Worm (Caenorhabditis elegans) whole organism, dauer: Measurements from ENCODE around the gene C05G5.7.

ENCODE experiments used
- unc-62 ChIP-seq: sonication (generic microtip); optimal IDR thresholded peaks from 2 replicates; lab custom pipeline; 2017; ENCODE audit warnings: missing biosample characterization, missing genetic modification reagents, missing genetic modification characterization

C05G5.7 gene

ce11 chrX:14767813-14768212 lies 24.2 kb upstream of the C05G5.7 start:
- no peak for TF ChIP-seq unc-62 (GFP tag; lab: Kevin White, UChicago)

ce11 chrX:14761021-14761420 lies 17.4 kb upstream of the C05G5.7 start, which contains the start of gene C05G5.5:
C05G5.5 (minus strand) TSS chrX:14761121.
- no peak for TF ChIP-seq unc-62 (GFP tag; lab: Kevin White, UChicago)

DNA sequence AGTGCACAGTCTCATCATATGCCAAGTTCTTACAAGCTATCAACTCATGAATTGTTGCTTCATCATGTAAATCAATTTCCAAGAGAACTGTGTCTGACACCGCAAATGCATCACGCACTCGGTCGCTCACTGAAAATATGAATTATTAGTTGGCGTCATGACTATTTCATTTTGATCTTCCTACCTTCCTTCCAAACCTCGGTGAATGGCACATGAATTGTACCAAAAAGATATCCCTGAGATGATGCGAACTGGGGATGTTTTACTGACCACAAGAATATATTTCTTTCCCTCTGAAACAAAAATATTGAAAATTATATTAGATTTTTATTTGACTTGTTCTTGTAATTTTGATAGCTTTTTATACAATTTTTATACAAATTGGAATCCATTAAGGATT lies 16.6 kb upstream of the C05G5.7 start:
- TF ChIP-seq unc-62 (GFP tag; lab: Kevin White, UChicago) = no peak

- no peak for TF ChIP-seq unc-62 (GFP tag; lab: Kevin White, UChicago)
Measured at ce11 chrX:14759549-14759948, 16.0 kb upstream of the C05G5.7 start.

DNA sequence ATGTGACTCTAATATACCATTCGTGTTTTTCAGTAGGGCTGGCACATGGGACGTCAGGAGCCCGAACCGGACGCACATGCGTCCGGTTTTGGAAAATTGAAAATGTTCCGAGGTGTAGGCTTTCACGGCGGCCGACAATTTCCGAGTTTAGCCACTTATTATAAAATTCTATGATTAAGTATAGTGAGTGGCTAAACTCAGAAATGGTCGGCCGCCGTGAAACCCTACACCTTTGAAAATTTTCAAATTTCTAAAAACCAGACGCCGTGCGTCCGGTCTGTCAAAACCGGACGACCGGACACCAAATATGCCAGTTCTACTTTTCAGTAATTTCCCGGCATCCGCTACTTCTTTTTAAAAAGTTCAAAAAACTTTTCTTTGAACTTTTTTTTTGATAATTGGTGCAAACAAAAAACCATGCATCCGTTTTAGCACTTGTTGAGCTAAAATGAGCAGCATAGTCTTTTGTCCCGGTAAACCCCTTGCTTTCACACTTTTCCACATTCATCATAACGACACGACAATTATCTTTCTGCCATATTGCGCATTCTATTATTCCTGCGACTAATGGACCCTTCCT lies 14.2 kb upstream of the C05G5.7 start:
- no peak for TF ChIP-seq unc-62 (GFP tag; lab: Kevin White, UChicago)

DNA sequence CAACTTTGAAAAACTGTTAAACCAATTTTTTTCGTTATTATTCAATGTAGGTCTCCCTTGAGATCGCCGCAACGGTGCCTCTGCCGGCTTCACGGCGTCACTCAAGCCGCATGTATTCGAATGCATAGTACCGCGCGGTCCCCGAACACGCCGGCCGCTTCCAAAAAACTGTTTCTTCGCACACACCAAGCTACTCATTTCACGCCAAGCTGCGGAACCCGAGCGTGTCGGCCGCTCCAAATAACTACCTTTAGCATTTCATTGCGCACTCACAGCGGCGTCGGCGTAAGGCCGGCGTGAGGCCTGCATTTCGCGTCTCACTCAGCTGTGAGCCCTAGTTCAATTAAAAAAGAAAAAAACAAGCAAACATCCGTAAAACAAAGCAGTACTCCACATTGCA lies 13.0 kb upstream of the C05G5.7 start:
- no peak for TF ChIP-seq unc-62 (GFP tag; lab: Kevin White, UChicago)

ce11 chrX:14755847-14756246 lies 12.3 kb upstream of the C05G5.7 start:
- no peak for TF ChIP-seq unc-62 (GFP tag; lab: Kevin White, UChicago)

ce11 chrX:14753514-14754076 lies 10.0 kb upstream of the C05G5.7 start, which contains the start of gene sucl-1:
sucl-1 (plus strand) TSS chrX:14754026.
- TF ChIP-seq unc-62 (GFP tag; lab: Kevin White, UChicago) = no peak

DNA sequence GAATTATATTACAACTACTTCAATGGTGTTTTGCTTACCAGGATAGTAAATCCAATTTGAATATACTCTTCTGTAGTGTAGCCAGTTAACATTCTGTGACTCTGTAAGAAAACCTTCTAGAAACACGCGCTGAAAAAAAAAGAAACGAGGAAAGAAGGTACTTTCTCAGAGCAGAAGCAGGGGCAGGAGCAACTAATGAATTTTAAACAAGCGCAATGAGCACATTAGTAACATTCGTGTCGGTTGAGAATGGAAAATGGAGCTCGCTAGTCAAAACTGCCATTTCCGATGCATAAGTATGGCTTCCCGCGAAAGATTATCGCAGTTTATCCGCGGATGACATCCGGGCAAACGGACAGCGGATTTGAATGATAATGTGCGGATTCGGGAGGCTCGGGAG lies 8.3 kb upstream of the C05G5.7 start, which contains the start of gene C05G5.3:
Gene C05G5.3 (minus strand): TSS at position 101 of the 400 bp plus-strand sequence.
- TF ChIP-seq unc-62 (GFP tag; lab: Kevin White, UChicago) = no peak

ce11 chrX:14746948-14747347 lies 3.4 kb upstream of the C05G5.7 start, which contains the start of gene C05G5.2:
C05G5.2 (plus strand) TSS chrX:14747303.
- no peak for TF ChIP-seq unc-62 (GFP tag; lab: Kevin White, UChicago)

- TF ChIP-seq unc-62 (GFP tag; lab: Kevin White, UChicago) = no peak
Measured at ce11 chrX:14745218-14745617, 1.6 kb upstream of the C05G5.7 start.

DNA sequence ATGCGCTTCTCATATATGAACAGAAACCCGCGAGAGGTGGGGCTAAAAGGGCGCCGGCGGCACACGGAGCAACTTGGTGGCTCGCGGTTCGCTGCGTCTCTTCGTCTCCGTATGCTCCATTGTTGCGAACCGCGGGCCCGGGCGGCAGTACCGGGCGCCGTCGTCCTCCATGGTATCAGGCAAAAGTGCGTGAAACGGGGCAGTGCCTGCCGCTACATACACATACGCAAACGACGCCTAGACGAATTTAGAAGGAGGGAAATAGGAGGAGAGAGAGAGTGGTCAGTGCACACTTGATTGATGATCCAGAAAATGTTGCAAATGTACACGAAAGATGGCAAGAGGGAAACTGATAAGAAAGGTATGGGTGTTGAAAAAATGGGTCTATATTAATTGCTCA lies 916 bp upstream of the C05G5.7 start:
- TF ChIP-seq unc-62 (GFP tag; lab: Kevin White, UChicago) = no peak

ce11 chrX:14743210-14743609 lies 370 bp downstream of the C05G5.7 start:
- TF ChIP-seq unc-62 (GFP tag; lab: Kevin White, UChicago) = no peak

ce11 chrX:14740019-14740418 lies 3.6 kb downstream of the C05G5.7 start, which contains the start of gene C05G5.1:
C05G5.1 (minus strand) TSS chrX:14740119.
- no peak for TF ChIP-seq unc-62 (GFP tag; lab: Kevin White, UChicago)

DNA sequence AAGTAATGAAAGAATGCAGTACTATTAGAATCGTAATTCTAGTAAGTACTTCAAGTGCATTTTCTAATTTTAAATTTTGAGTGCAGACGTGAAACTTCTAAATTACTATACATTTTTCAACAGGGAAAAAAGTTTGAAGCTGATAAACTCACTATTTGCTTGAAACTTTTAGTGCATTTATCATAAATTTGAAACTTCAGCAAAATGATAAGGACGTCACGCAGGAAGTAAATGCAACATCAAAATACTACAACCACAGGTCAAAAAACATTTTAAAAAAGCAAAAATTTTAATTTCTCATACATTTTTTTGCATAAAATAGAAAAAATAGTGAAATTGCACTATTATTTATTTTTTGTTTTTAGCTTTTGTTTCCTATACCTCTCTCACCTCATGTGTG lies 4.1 kb downstream of the C05G5.7 start:
- TF ChIP-seq unc-62 (GFP tag; lab: Kevin White, UChicago) = no peak

DNA sequence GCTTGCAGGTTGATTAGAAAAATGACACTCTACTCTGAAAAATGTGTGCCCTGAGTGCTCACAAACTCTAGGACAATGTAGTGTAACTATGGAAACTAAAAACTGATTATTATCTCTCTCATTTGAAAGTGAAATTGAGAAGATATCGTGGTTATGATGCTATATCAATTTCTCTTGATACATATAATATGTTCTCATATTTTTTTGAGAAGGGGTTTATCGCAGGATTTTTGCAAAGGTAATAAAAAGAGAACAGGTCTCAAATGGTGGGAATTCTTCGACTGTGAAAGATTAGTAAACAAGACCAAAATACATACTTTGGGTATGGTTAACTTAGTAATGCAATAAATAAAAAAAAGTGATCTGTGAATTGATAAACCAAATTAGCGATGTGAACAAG lies 6.0 kb downstream of the C05G5.7 start:
- TF ChIP-seq unc-62 (GFP tag; lab: Kevin White, UChicago) = no peak
